Fruit fly (Drosophila melanogaster): ENCODE measurements around the gene CG42692.
A peak's percentile ranks its signal among the peaks of the same experiment; 100 is the strongest.

CG42692 gene

DNA sequence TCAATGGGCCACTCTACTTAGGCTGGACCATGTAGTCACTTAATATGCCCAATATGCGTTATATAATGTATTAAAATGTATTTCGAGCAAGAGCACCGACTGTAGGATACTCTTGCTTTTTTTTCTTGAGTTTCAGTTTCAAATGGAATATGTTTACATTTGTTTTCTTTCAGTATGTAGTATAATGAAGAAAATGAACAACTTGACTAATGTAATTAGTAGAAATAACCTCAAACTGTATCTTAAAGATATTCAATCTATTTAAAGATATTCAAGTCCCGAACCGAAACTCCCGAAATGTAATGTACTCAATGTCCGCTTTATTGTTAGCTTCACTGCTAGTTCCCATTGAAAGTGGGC lies 16.8 kb downstream of the CG42692 start (continued):
- TF ChIP-seq eg (GFP tag; IDR thresholded peaks at IDR 0.05) (peak; percentile 54; the same call in 2 of the 3 replicates), CG6808 (GFP tag; optimal IDR thresholded peaks at IDR 0.05) (no peak), fd59A (GFP tag; optimal IDR thresholded peaks at IDR 0.05) (no peak), CG3919 (GFP tag; optimal IDR thresholded peaks at IDR 0.05) (no peak), CG8119 (GFP tag; IDR thresholded peaks at IDR 0.05) (peak; percentile 51; the same call in 1 of the 3 replicates), fd85E (GFP tag; optimal IDR thresholded peaks at IDR 0.05) (no peak), CG8632 (GFP tag; optimal IDR thresholded peaks at IDR 0.05) (no peak), CG10631 (GFP tag; optimal IDR thresholded peaks at IDR 0.05) (peak; percentile 45), CG32006 (GFP tag; optimal IDR thresholded peaks at IDR 0.05) (peak; percentile 80), CG7368 (GFP tag; optimal IDR thresholded peaks at IDR 0.05) (no peak), CG4318 (GFP tag; optimal IDR thresholded peaks at IDR 0.05) (peak; percentile 58), Eip75B (GFP tag; optimal IDR thresholded peaks at IDR 0.05) (no peak)

DNA sequence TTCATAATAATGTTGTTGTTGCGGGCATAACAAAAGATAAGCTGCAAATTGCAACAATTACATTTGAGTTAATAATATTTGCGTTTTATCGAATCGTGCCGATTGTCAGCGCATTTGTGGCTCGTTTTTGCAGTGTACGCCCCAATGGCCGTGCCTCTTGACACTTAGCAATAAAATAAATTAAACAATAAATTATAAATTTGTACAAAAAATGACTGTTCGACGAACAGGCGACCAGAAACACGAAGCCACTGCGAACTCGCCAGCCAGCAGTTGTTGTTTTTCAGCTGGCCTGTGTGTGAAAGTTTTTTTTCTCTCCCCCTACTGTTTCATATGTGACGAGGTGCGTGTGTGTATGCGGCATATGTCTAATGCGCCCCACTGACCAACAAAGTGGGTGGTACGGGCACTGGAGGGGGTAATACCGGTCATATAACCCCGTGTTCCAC lies 17.6 kb downstream of the CG42692 start:
- TF ChIP-seq CG10631 (GFP tag; optimal IDR thresholded peaks at IDR 0.05) (no peak), CG1621 (tag; optimal IDR thresholded peaks at IDR 0.05) (no peak), svp (GFP tag) (peak; percentile 76), CG6792 (GFP tag; optimal IDR thresholded peaks at IDR 0.05) (no peak), CG6276 (GFP tag; optimal IDR thresholded peaks at IDR 0.05) (peak; percentile 63), Lpt (GFP tag; optimal IDR thresholded peaks at IDR 0.05) (no peak), Eip78C (GFP tag) (peak; percentile 56), CG8119 (GFP tag; IDR thresholded peaks at IDR 0.05) (peak; percentile 38; the same call in 1 of the 3 replicates), Sox102F (GFP tag; optimal IDR thresholded peaks at IDR 0.05) (peak; percentile 37), CG16779 (tag; optimal IDR thresholded peaks at IDR 0.05) (no peak), CG8632 (GFP tag; optimal IDR thresholded peaks at IDR 0.05) (no peak), CG6163 (GFP tag; IDR thresholded peaks at IDR 0.05) (peak; percentile 41; the same call in 1 of the 3 replicates), vri (GFP tag; optimal IDR thresholded peaks at IDR 0.05) (peak; percentile 55)

DNA sequence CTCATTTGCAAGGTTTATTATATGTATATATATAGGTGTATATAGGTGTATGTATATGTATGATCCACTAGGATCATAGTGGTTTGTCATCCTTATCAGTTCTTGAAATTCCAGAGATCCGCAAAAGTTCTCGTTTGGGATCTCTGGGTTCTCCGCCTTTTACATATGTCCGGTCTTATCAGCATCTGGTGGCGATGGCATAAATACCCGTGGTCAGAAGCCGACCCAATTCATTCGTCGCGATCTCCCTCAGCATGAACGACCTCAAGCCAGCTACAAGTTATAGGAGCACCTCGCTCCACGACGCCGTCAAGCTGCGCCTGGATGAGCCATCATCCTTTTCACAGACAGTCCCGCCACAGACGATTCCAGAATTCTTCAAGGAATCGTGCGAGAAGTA lies 18.9 kb downstream of the CG42692 start, which contains the start of gene hll:
Gene hll, plus strand, starts transcription at position 224 of the 400 bp plus-strand sequence.
- peak; percentile 89 for TF ChIP-seq svp (GFP tag)
- TF ChIP-seq Sox14 (GFP tag; optimal IDR thresholded peaks at IDR 0.05) = no peak

DNA sequence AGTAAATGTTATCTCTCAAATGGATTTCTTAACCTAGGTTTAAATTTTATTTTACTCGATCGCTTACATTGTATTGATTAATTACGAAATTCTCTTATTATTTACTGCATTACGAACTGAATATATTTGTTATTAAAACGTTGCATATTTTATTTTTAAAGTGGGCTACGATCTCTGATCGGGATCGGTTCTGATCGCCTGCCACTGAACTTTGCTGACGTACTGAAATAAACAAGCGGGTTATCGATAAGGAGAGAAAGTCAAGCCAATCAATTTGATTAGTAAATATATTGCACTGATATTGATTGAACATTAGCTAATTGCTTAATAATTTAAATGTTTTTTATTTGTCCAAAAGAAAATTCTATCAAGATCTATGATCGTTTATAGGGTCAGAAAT lies 21.3 kb downstream of the CG42692 start:
- no peak for TF ChIP-seq CG9139 (GFP tag; optimal IDR thresholded peaks at IDR 0.05)
- TF ChIP-seq Lpt (GFP tag; optimal IDR thresholded peaks at IDR 0.05) = no peak
- no peak for TF ChIP-seq Eip75B (GFP tag; optimal IDR thresholded peaks at IDR 0.05)
- no peak for TF ChIP-seq CG8632 (GFP tag; optimal IDR thresholded peaks at IDR 0.05)
- peak; percentile 67 for TF ChIP-seq dsx (GFP tag; optimal IDR thresholded peaks at IDR 0.05; ENCODE audit: poor library complexity, severe bottlenecking)
- no peak for TF ChIP-seq Eip93F (GFP tag; optimal IDR thresholded peaks at IDR 0.05)
- no peak for TF ChIP-seq CG6276 (GFP tag; optimal IDR thresholded peaks at IDR 0.05)
- no peak for TF ChIP-seq fkh (GFP tag; optimal IDR thresholded peaks at IDR 0.05)
- no peak for TF ChIP-seq CG1621 (tag; optimal IDR thresholded peaks at IDR 0.05)
- TF ChIP-seq spab (GFP tag; optimal IDR thresholded peaks at IDR 0.05) = no peak
- TF ChIP-seq svp (GFP tag) = peak; percentile 95
- TF ChIP-seq CG8119 (GFP tag; IDR thresholded peaks at IDR 0.05) = no peak
- no peak for TF ChIP-seq Smox (GFP tag; optimal IDR thresholded peaks at IDR 0.05)
- no peak for TF ChIP-seq dac (GFP tag; optimal IDR thresholded peaks at IDR 0.05)

DNA sequence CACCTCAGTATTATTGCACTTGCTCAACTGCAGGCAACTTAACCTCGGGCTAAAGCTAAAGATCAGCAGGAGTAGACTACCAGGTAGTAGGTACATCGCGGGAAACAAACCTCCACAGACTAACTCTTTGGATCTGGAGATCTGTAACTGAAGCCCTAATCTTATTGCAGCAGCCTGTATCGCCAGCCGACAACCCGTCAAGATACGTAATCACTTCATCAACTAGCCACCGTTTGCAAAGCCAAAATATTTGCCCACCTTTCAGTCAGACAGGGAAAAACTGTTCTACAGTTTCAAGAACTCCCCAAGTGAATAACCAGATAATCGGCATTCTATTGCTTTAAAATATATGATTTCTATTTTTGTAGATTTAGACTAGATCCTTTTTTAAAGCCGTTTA lies 23.5 kb downstream of the CG42692 start, which contains the start of gene CG18095:
Gene CG18095, minus strand, starts transcription at position 101 of the 400 bp plus-strand sequence.
- no peak for TF ChIP-seq Blimp-1 (GFP tag; optimal IDR thresholded peaks at IDR 0.05)

DNA sequence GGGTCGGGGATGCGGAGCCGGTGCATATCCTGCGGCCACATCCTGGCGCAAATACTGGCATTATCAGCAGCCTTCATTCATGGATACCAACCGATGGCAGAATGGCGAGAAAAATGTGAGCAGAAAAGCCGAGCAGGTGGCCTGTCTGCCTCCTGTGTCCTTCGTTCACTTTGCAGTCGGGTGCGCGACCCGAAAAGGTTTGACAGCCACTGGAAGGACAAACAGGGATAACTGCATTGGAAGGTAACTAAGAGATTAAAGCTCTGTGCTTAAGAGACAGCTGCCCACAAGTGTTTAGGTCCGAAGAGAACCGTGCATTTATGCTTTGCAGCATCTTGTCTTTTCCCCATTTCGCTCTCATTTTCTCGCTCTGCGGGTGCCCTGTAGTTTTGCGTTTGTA lies 30.8 kb downstream of the CG42692 start:
- TF ChIP-seq Sox14 (GFP tag; optimal IDR thresholded peaks at IDR 0.05) (no peak), Eip75B (GFP tag; optimal IDR thresholded peaks at IDR 0.05) (no peak), Eip78C (GFP tag) (peak; percentile 2)
